Fruit fly (Drosophila melanogaster): ENCODE results near the gene modSP.
A peak's percentile ranks its signal among the peaks of the same experiment; 100 is the strongest.

The modSP gene

dm6 chr3R:16614241-16614640 lies 41.2 kb downstream of the modSP start, which contains the start of gene CG10340 (continued):
- TF ChIP-seq vvl (GFP tag; IDR thresholded peaks at IDR 0.05) (peak; percentile 64), CG1233 (GFP tag; optimal IDR thresholded peaks at IDR 0.05) (no peak), dmrt99B (tag; optimal IDR thresholded peaks at IDR 0.05) (no peak), cato (GFP tag; optimal IDR thresholded peaks at IDR 0.05; ENCODE audit: borderline replicate concordance) (no peak), CG15601 (tag; optimal IDR thresholded peaks at IDR 0.05) (peak; percentile 33), dmrt11E (tag; optimal IDR thresholded peaks at IDR 0.05) (no peak), phol (tag; optimal IDR thresholded peaks at IDR 0.05) (peak; percentile 15), unc-4 (GFP tag; IDR thresholded peaks at IDR 0.05; ENCODE audit: partially characterized antibody) (peak; percentile 85), CG4730 (GFP tag; IDR thresholded peaks at IDR 0.05) (no peak), Fer1 (GFP tag; optimal IDR thresholded peaks at IDR 0.05) (no peak), zf30C (GFP tag; optimal IDR thresholded peaks at IDR 0.05) (no peak), CG13424 (tag; optimal IDR thresholded peaks at IDR 0.05) (peak; percentile 11), CG2116 (GFP tag; optimal IDR thresholded peaks at IDR 0.05) (peak; percentile 60), ato (GFP tag; IDR thresholded peaks at IDR 0.05; ENCODE audit: partially characterized antibody) (peak; percentile 63), tx (GFP tag; optimal IDR thresholded peaks at IDR 0.05) (no peak), Blimp-1 (GFP tag; optimal IDR thresholded peaks at IDR 0.05) (no peak), dysf (GFP tag; IDR thresholded peaks at IDR 0.05) (no peak), CG5180 (GFP tag; optimal IDR thresholded peaks at IDR 0.05) (no peak), ttk (GFP tag; IDR thresholded peaks at IDR 0.05) (no peak), Taf1 (GFP tag; IDR thresholded peaks at IDR 0.05) (no peak), caup (GFP tag; optimal IDR thresholded peaks at IDR 0.05; ENCODE audit: severe bottlenecking) (no peak), tna (GFP tag; IDR thresholded peaks at IDR 0.05; ENCODE audit: partially characterized antibody) (peak; percentile 18; the same call in 1 of the 2 replicates), zen (tag; optimal IDR thresholded peaks at IDR 0.05) (no peak), Sin3A (optimal IDR thresholded peaks at IDR 0.05) (no peak), luna (GFP tag; optimal IDR thresholded peaks at IDR 0.05) (no peak), MTF-1 (GFP tag; optimal IDR thresholded peaks at IDR 0.05; ENCODE audit: borderline replicate concordance) (no peak), cad (GFP tag; optimal IDR thresholded peaks at IDR 0.05) (no peak), CG11247 (GFP tag; IDR thresholded peaks at IDR 0.05) (no peak), CG1647 (GFP tag; optimal IDR thresholded peaks at IDR 0.05) (no peak), Aef1 (GFP tag; IDR thresholded peaks at IDR 0.05) (no peak), lbe (GFP tag; optimal IDR thresholded peaks at IDR 0.05) (no peak), CG10462 (GFP tag; optimal IDR thresholded peaks at IDR 0.05) (no peak), Neu2 (GFP tag; optimal IDR thresholded peaks at IDR 0.05; ENCODE audit: borderline replicate concordance) (no peak), Jarid2 (GFP tag; optimal IDR thresholded peaks at IDR 0.05) (no peak), shn (GFP tag; optimal IDR thresholded peaks at IDR 0.05) (no peak), dati (GFP tag; IDR thresholded peaks at IDR 0.05) (no peak), NC2β (GFP tag; optimal IDR thresholded peaks at IDR 0.05) (no peak), row (GFP tag; IDR thresholded peaks at IDR 0.05) (peak; percentile 64), CG17829 (tag; optimal IDR thresholded peaks at IDR 0.05) (no peak), pan (optimal IDR thresholded peaks at IDR 0.05) (no peak), pan (GFP tag; optimal IDR thresholded peaks at IDR 0.05 in 1 of 2, IDR thresholded peaks at IDR 0.05 in 1 of 2) (no peak), Vsx1 (GFP tag; optimal IDR thresholded peaks at IDR 0.05) (no peak), CG12155 (GFP tag; optimal IDR thresholded peaks at IDR 0.05) (no peak), lov (optimal IDR thresholded peaks at IDR 0.05) (no peak), lov (GFP tag; IDR thresholded peaks at IDR 0.05) (no peak), fd3F (GFP tag; optimal IDR thresholded peaks at IDR 0.05) (no peak), CG43689 (GFP tag; IDR thresholded peaks at IDR 0.05) (no peak), CG4328 (GFP tag; optimal IDR thresholded peaks at IDR 0.05) (no peak), CG9609 (GFP tag; optimal IDR thresholded peaks at IDR 0.05) (no peak), Dp (GFP tag; optimal IDR thresholded peaks at IDR 0.05) (peak; percentile 78), Abd-B (GFP tag; optimal IDR thresholded peaks at IDR 0.05) (peak; percentile 19), da (GFP tag; optimal IDR thresholded peaks at IDR 0.05) (no peak)
